Fruit fly (Drosophila melanogaster): Measurements from ENCODE around the gene AP-2sigma.

Gene AP-2sigma

dm6 chr3R:21269923-21270322 is at the start of gene AP-2sigma, which contains the start of gene Idi:
AP-2sigma (minus strand) TSS chr3R:21270075.
Idi (plus strand) TSS chr3R:21270126.
- peak; percentile 15 for TF ChIP-seq CG10979 (tag; optimal IDR thresholded peaks at IDR 0.05)
- no peak for TF ChIP-seq scrt (GFP tag; optimal IDR thresholded peaks at IDR 0.05)
- no peak for TF ChIP-seq toy (GFP tag; IDR thresholded peaks at IDR 0.05)
- no peak for TF ChIP-seq Sox102F (GFP tag; optimal IDR thresholded peaks at IDR 0.05)
- no peak for TF ChIP-seq HHEX (GFP tag; optimal IDR thresholded peaks at IDR 0.05)
- peak; percentile 66 for TF ChIP-seq slbo (GFP tag; IDR thresholded peaks at IDR 0.05)
- no peak for TF ChIP-seq lola (GFP tag; optimal IDR thresholded peaks at IDR 0.05)
- TF ChIP-seq Eip74EF (GFP tag; optimal IDR thresholded peaks at IDR 0.05): no peak
- no peak for TF ChIP-seq CG10321 (GFP tag; IDR thresholded peaks at IDR 0.05)
- TF ChIP-seq Dp (GFP tag; optimal IDR thresholded peaks at IDR 0.05): peak; percentile 66
- no peak for TF ChIP-seq Dfd (GFP tag; optimal IDR thresholded peaks at IDR 0.05)
- 0 out of 2 replicates have a peak, but pooled peaks have one; percentile 16 for TF ChIP-seq CG31441 (GFP tag; IDR thresholded peaks at IDR 0.05)
- peak; percentile 26 for TF ChIP-seq kni (GFP tag; optimal IDR thresholded peaks at IDR 0.05)
- TF ChIP-seq bsh (GFP tag; optimal IDR thresholded peaks at IDR 0.05): peak in 1 of 2 experiments; percentile 25
- TF ChIP-seq Mes4 (GFP tag; optimal IDR thresholded peaks at IDR 0.05): peak; percentile 16
- peak; percentile 27 for TF ChIP-seq nom (GFP tag; optimal IDR thresholded peaks at IDR 0.05)
- TF ChIP-seq Ets97D (GFP tag; optimal IDR thresholded peaks at IDR 0.05): peak; percentile 46
- no peak for TF ChIP-seq C15 (GFP tag; IDR thresholded peaks at IDR 0.05)
- TF ChIP-seq HLH4C (GFP tag; IDR thresholded peaks at IDR 0.05; ENCODE audit: partially characterized antibody): no peak
- peak; percentile 65 for TF ChIP-seq chm (GFP tag; IDR thresholded peaks at IDR 0.05)
- TF ChIP-seq MBD-R2 (GFP tag; IDR thresholded peaks at IDR 0.05): peak; percentile 98
- TF ChIP-seq bbx (GFP tag; IDR thresholded peaks at IDR 0.05; ENCODE audit: partially characterized antibody): 0 out of 2 replicates have a peak, but pooled peaks have one; percentile 36
- TF ChIP-seq salm (tag; optimal IDR thresholded peaks at IDR 0.05): peak; percentile 0
- TF ChIP-seq NC2β (GFP tag; optimal IDR thresholded peaks at IDR 0.05): peak; percentile 16
- TF ChIP-seq phol (tag; optimal IDR thresholded peaks at IDR 0.05): peak; percentile 69
- TF ChIP-seq CG34376 (GFP tag; optimal IDR thresholded peaks at IDR 0.05): peak; percentile 60
- TF ChIP-seq ERR (GFP tag; optimal IDR thresholded peaks at IDR 0.05): peak; percentile 0
- no peak for TF ChIP-seq CG3407 (GFP tag; optimal IDR thresholded peaks at IDR 0.05)
- no peak for TF ChIP-seq CG10462 (GFP tag; optimal IDR thresholded peaks at IDR 0.05)
- TF ChIP-seq ken (GFP tag; IDR thresholded peaks at IDR 0.05): 0 out of 3 replicates have a peak, but pooled peaks have one; percentile 38
- TF ChIP-seq nmo (GFP tag; optimal IDR thresholded peaks at IDR 0.05): peak; percentile 28
- TF ChIP-seq CG6791 (GFP tag; IDR thresholded peaks at IDR 0.05; ENCODE audit: partially characterized antibody): 0 out of 3 replicates have a peak, but pooled peaks have one; percentile 49
- TF ChIP-seq Dip3 (GFP tag; optimal IDR thresholded peaks at IDR 0.05): peak; percentile 14
- peak; percentile 23; the same call in 1 of the 3 replicates for TF ChIP-seq Mrtf (GFP tag; IDR thresholded peaks at IDR 0.05)
- no peak for TF ChIP-seq Hr39 (optimal IDR thresholded peaks at IDR 0.05)
- no peak for TF ChIP-seq CG3163 (GFP tag; optimal IDR thresholded peaks at IDR 0.05)
- peak; percentile 56 for TF ChIP-seq sob (GFP tag; IDR thresholded peaks at IDR 0.05)
- TF ChIP-seq lilli (GFP tag; optimal IDR thresholded peaks at IDR 0.05): peak; percentile 10
- no peak for TF ChIP-seq CG7745 (tag; optimal IDR thresholded peaks at IDR 0.05)
- peak; percentile 23 for TF ChIP-seq Fer3 (tag; optimal IDR thresholded peaks at IDR 0.05)
- TF ChIP-seq unpg (GFP tag; optimal IDR thresholded peaks at IDR 0.05): peak; percentile 23
- no peak for TF ChIP-seq dan (GFP tag; IDR thresholded peaks at IDR 0.05)
- TF ChIP-seq gem (tag; optimal IDR thresholded peaks at IDR 0.05): no peak
- no peak for TF ChIP-seq CG17328 (GFP tag; IDR thresholded peaks at IDR 0.05)
- peak; percentile 39; the same call in 1 of the 4 replicates for TF ChIP-seq Dll (GFP tag; IDR thresholded peaks at IDR 0.05; ENCODE audit: partially characterized antibody)
- peak; percentile 1 for TF ChIP-seq CG4820 (GFP tag; optimal IDR thresholded peaks at IDR 0.05)
- no peak for TF ChIP-seq bab2 (GFP tag; optimal IDR thresholded peaks at IDR 0.05)
- TF ChIP-seq CG2678 (tag; optimal IDR thresholded peaks at IDR 0.05): peak; percentile 1
- TF ChIP-seq CG14965 (GFP tag; optimal IDR thresholded peaks at IDR 0.05; ENCODE audit: borderline replicate concordance): no peak
- no peak for TF ChIP-seq CG4854 (GFP tag; optimal IDR thresholded peaks at IDR 0.05)
